Fruit fly (Drosophila melanogaster) whole organism, embryonic: ENCODE measurements around the gene Argk1.

Experiments used
- CG10209 ChIP-seq: fragments of 200-800 bp; sonication (Bioruptor generic); optimal IDR thresholded peaks from 3 replicates; lab custom pipeline; 2017; ENCODE audit warnings: missing biosample characterization, mild to moderate bottlenecking, missing genetic modification characterization, missing genetic modification reagents
- CG10274 ChIP-seq: fragments of 200-800 bp; sonication (Bioruptor generic); optimal IDR thresholded peaks from 3 replicates; lab custom pipeline; 2017; ENCODE audit warnings: missing biosample characterization, mild to moderate bottlenecking, missing genetic modification characterization
- CG12104 ChIP-seq: fragments of 200-800 bp; sonication (Bioruptor generic); optimal IDR thresholded peaks from 3 replicates; lab custom pipeline; 2016; ENCODE audit warnings: missing biosample characterization, missing genetic modification characterization
- CG12769 ChIP-seq: fragments of 200-800 bp; sonication (Bioruptor generic); optimal IDR thresholded peaks from 2 replicates; lab custom pipeline; 2019; ENCODE audit warnings: missing biosample characterization, mild to moderate bottlenecking, missing genetic modification characterization, moderate library complexity
- CG13424 ChIP-seq: fragments of 200-800 bp; sonication (Bioruptor generic); optimal IDR thresholded peaks from 2 replicates; lab custom pipeline; 2019; ENCODE audit warnings: missing biosample characterization, mild to moderate bottlenecking, missing genetic modification characterization, moderate library complexity
- CG2875 ChIP-seq: fragments of 200-800 bp; sonication (Bioruptor generic); optimal IDR thresholded peaks from 2 replicates; lab custom pipeline; 2017; ENCODE audit warnings: missing biosample characterization, mild to moderate bottlenecking, missing genetic modification characterization, missing genetic modification reagents
- CG30403 ChIP-seq: fragments of 200-800 bp; sonication (Bioruptor generic); optimal IDR thresholded peaks from 3 replicates; lab custom pipeline; 2016; ENCODE audit warnings: missing biosample characterization, missing genetic modification characterization
- CG3065 ChIP-seq: fragments of 200-800 bp; sonication (Bioruptor generic); optimal IDR thresholded peaks from 2 replicates; lab custom pipeline; 2016; ENCODE audit warnings: missing biosample characterization, missing genetic modification characterization
- CG42726 ChIP-seq: fragments of 200-800 bp; sonication (Bioruptor generic); IDR thresholded peaks from 2 replicates; pipeline ENCODE4 v1.3.6; 2022; ENCODE audit warnings: missing biosample characterization, missing genetic modification characterization; ENCODE audit not compliant: partially characterized antibody
- CG6254 ChIP-seq: fragments of 200-800 bp; sonication (Bioruptor generic); optimal IDR thresholded peaks from 3 replicates; lab custom pipeline; 2017; ENCODE audit warnings: mild to moderate bottlenecking, missing biosample characterization, missing genetic modification reagents, missing genetic modification characterization
- CG6272 ChIP-seq: fragments of 200-800 bp; sonication (Bioruptor generic); IDR thresholded peaks from 2 replicates; pipeline ENCODE4 v1.3.6; 2022; ENCODE audit warnings: missing biosample characterization, missing genetic modification characterization
- CG6791 ChIP-seq: fragments of 200-800 bp; sonication (Bioruptor generic); IDR thresholded peaks from 3 replicates; pipeline ENCODE4 v1.3.6; 2022; ENCODE audit warnings: missing biosample characterization, missing genetic modification characterization; ENCODE audit not compliant: partially characterized antibody
- CG7839 ChIP-seq: fragments of 200-800 bp; sonication (Bioruptor generic); optimal IDR thresholded peaks from 3 replicates; lab custom pipeline; 2018; ENCODE audit warnings: missing biosample characterization, mild to moderate bottlenecking, missing genetic modification characterization, moderate library complexity
- Chrac-16 ChIP-seq: fragments of 200-800 bp; sonication (Bioruptor generic); optimal IDR thresholded peaks from 3 replicates; lab custom pipeline; 2016; ENCODE audit warnings: missing biosample characterization, missing genetic modification characterization
- D19A ChIP-seq: fragments of 200-800 bp; optimal IDR thresholded peaks from 3 replicates; lab custom pipeline; 2019; ENCODE audit warnings: missing biosample characterization, mild to moderate bottlenecking, missing genetic modification characterization, moderate library complexity
- Fer3 ChIP-seq: fragments of 200-800 bp; sonication (Bioruptor generic); optimal IDR thresholded peaks from 2 replicates; lab custom pipeline; 2018; ENCODE audit warnings: missing biosample characterization, mild to moderate bottlenecking, missing genetic modification characterization, moderate library complexity
- Gsc ChIP-seq: fragments of 200-800 bp; sonication (Bioruptor generic); IDR thresholded peaks from 2 replicates; pipeline ENCODE4 v1.3.6; 2022; ENCODE audit warnings: missing biosample characterization, missing genetic modification characterization
- H2.0 ChIP-seq: fragments of 200-800 bp; sonication (Bioruptor generic); IDR thresholded peaks from 2 replicates; pipeline ENCODE4 v1.3.6; 2022; ENCODE audit warnings: missing biosample characterization, missing genetic modification characterization
- HHEX ChIP-seq: fragments of 200-800 bp; sonication (Bioruptor generic); optimal IDR thresholded peaks from 3 replicates; lab custom pipeline; 2017; ENCODE audit warnings: missing biosample characterization, mild to moderate bottlenecking, missing genetic modification characterization, missing genetic modification reagents
- HLHmδ ChIP-seq: fragments of 200-800 bp; sonication (Bioruptor generic); optimal IDR thresholded peaks from 2 replicates; lab custom pipeline; 2018; ENCODE audit warnings: missing biosample characterization, mild to moderate bottlenecking, missing genetic modification characterization, moderate library complexity
- Hr51 ChIP-seq, 2 experiments: fragments of 200-800 bp; sonication (Bioruptor generic); optimal IDR thresholded peaks; 2 replicates in 1 of 2; 3 replicates in 1 of 2; lab custom pipeline; 2016 to 2018; ENCODE audit warnings: missing biosample characterization in 2 of 2, missing genetic modification characterization in 2 of 2, mild to moderate bottlenecking in 1 of 2, moderate library complexity in 1 of 2
- Jarid2 ChIP-seq: fragments of 200-800 bp; sonication (Bioruptor generic); optimal IDR thresholded peaks from 3 replicates; lab custom pipeline; 2017; ENCODE audit warnings: mild to moderate bottlenecking, missing biosample characterization, missing genetic modification reagents, missing genetic modification characterization
- Kr ChIP-seq: fragments of 200-800 bp; sonication (Bioruptor generic); optimal IDR thresholded peaks from 2 replicates; lab custom pipeline; 2017; ENCODE audit warnings: missing biosample characterization, mild to moderate bottlenecking, missing genetic modification characterization
- Med ChIP-seq: fragments of 200-800 bp; sonication (Bioruptor generic); peaks from one replicate; lab custom pipeline; 2016; ENCODE audit warnings: missing biosample characterization, missing genetic modification characterization, mild to moderate bottlenecking, inconsistent platforms, moderate library complexity
- Mes4 ChIP-seq: fragments of 200-800 bp; sonication (Bioruptor generic); optimal IDR thresholded peaks from 2 replicates; lab custom pipeline; 2016; ENCODE audit warnings: missing biosample characterization, missing genetic modification characterization
- Nf-YB ChIP-seq: fragments of 200-800 bp; sonication (Bioruptor generic); optimal IDR thresholded peaks from 3 replicates; lab custom pipeline; 2019; ENCODE audit warnings: missing biosample characterization, mild to moderate bottlenecking, missing genetic modification characterization, moderate library complexity
- Nf-YC ChIP-seq: fragments of 200-800 bp; optimal IDR thresholded peaks from 3 replicates; lab custom pipeline; 2019; ENCODE audit warnings: missing biosample characterization, mild to moderate bottlenecking, missing genetic modification characterization, moderate library complexity
- Optix ChIP-seq: fragments of 200-800 bp; sonication (Bioruptor generic); IDR thresholded peaks from 3 replicates; pipeline ENCODE4 v1.3.6; 2022; ENCODE audit warnings: missing biosample characterization, missing genetic modification characterization
- Usf ChIP-seq: fragments of 200-800 bp; sonication (Bioruptor generic); optimal IDR thresholded peaks from 2 replicates; lab custom pipeline; 2017; ENCODE audit warnings: missing genotype, missing biosample characterization, missing genetic modification characterization
- Xrp1 ChIP-seq: fragments of 200-800 bp; sonication (Bioruptor generic); IDR thresholded peaks from 2 replicates; pipeline ENCODE4 v1.3.6; 2022; ENCODE audit warnings: missing biosample characterization, missing genetic modification characterization
- al ChIP-seq: fragments of 200-800 bp; sonication (Bioruptor generic); IDR thresholded peaks from 2 replicates; pipeline ENCODE4 v1.3.6; 2022; ENCODE audit warnings: missing biosample characterization, missing genetic modification characterization
- ara ChIP-seq: fragments of 200-800 bp; sonication (Bioruptor generic); IDR thresholded peaks from 2 replicates; pipeline ENCODE4 v1.3.6; 2022; ENCODE audit warnings: missing biosample characterization, missing genetic modification characterization
- ci ChIP-seq: fragments of 200-800 bp; sonication (Bioruptor generic); IDR thresholded peaks from 3 replicates; pipeline ENCODE4 v1.3.6; 2022; ENCODE audit warnings: missing biosample characterization, missing genetic modification characterization
- croc ChIP-seq: fragments of 200-800 bp; sonication (Bioruptor generic); conservative IDR thresholded peaks from 3 replicates; pipeline ENCODE4 v1.3.6; 2022; ENCODE audit warnings: missing biosample characterization, missing genetic modification characterization
- crol ChIP-seq: fragments of 200-800 bp; sonication (Bioruptor generic); IDR thresholded peaks from 2 replicates; pipeline ENCODE4 v1.3.6; 2022; ENCODE audit warnings: missing biosample characterization, missing genetic modification characterization
- dmrt11E ChIP-seq: fragments of 200-800 bp; sonication (Bioruptor generic); optimal IDR thresholded peaks from 3 replicates; lab custom pipeline; 2018; ENCODE audit warnings: missing biosample characterization, mild to moderate bottlenecking, missing genetic modification characterization, moderate library complexity
- ems ChIP-seq: fragments of 200-800 bp; sonication (Bioruptor generic); optimal IDR thresholded peaks from 3 replicates; lab custom pipeline; 2016; ENCODE audit warnings: missing biosample characterization, missing genetic modification characterization
- en ChIP-seq: fragments of 200-800 bp; sonication (Bioruptor generic); optimal IDR thresholded peaks from 2 replicates; lab custom pipeline; 2016; ENCODE audit warnings: missing biosample characterization, missing genetic modification characterization
- gce ChIP-seq: fragments of 200-800 bp; sonication (Bioruptor generic); IDR thresholded peaks from 3 replicates; pipeline ENCODE4 v1.3.6; 2022; ENCODE audit warnings: missing biosample characterization, missing genetic modification characterization
- lola ChIP-seq, 3 experiments: fragments of >200 bp in 2 of 3; fragments of 200-800 bp in 1 of 3; sonication (Bioruptor generic) in 1 of 3; optimal IDR thresholded peaks; 2 replicates each; lab custom pipeline; 2017 to 2019; ENCODE audit warnings: missing biosample characterization in 3 of 3, missing genetic modification characterization in 3 of 3, mild to moderate bottlenecking in 1 of 3, moderate library complexity in 1 of 3
- nmo ChIP-seq: fragments of 200-800 bp; sonication (Bioruptor generic); optimal IDR thresholded peaks from 2 replicates; lab custom pipeline; 2018; ENCODE audit warnings: missing biosample characterization, mild to moderate bottlenecking, missing genetic modification characterization, moderate library complexity
- pfk ChIP-seq: fragments of 200-800 bp; sonication (Bioruptor generic); optimal IDR thresholded peaks from 2 replicates; lab custom pipeline; 2018; ENCODE audit warnings: missing biosample characterization, mild to moderate bottlenecking, missing genetic modification characterization, moderate library complexity
- pho ChIP-seq: fragments of 200-800 bp; sonication (Bioruptor generic); optimal IDR thresholded peaks from 2 replicates; lab custom pipeline; 2016; ENCODE audit warnings: missing biosample characterization, missing genetic modification characterization
- phol ChIP-seq: fragments of 200-800 bp; sonication (Bioruptor generic); optimal IDR thresholded peaks from 3 replicates; lab custom pipeline; 2018; ENCODE audit warnings: missing biosample characterization, mild to moderate bottlenecking, missing genetic modification characterization, moderate library complexity
- row ChIP-seq: fragments of 200-800 bp; sonication (Bioruptor generic); IDR thresholded peaks from 3 replicates; pipeline ENCODE4 v1.3.6; 2022; ENCODE audit warnings: missing biosample characterization, missing genetic modification characterization
- seq ChIP-seq: fragments of 200-800 bp; sonication (Bioruptor generic); IDR thresholded peaks from 2 replicates; pipeline ENCODE4 v1.3.6; 2022; ENCODE audit warnings: missing biosample characterization, missing genetic modification characterization
- shn ChIP-seq: fragments of 200-800 bp; sonication (Bioruptor generic); optimal IDR thresholded peaks from 3 replicates; lab custom pipeline; 2016; ENCODE audit warnings: missing biosample characterization, missing genetic modification characterization
- sima ChIP-seq: fragments of 200-800 bp; sonication (Bioruptor generic); optimal IDR thresholded peaks from 2 replicates; lab custom pipeline; 2016; ENCODE audit warnings: missing biosample characterization, missing genetic modification characterization
- toy ChIP-seq: fragments of 200-800 bp; sonication (Bioruptor generic); IDR thresholded peaks from 2 replicates; pipeline ENCODE4 v1.3.6; 2022; ENCODE audit warnings: missing biosample characterization, missing genetic modification characterization
- trh ChIP-seq: fragments of 200-800 bp; sonication (Bioruptor generic); optimal IDR thresholded peaks from 2 replicates; lab custom pipeline; 2016; ENCODE audit warnings: missing biosample characterization, missing genetic modification characterization

Gene Argk1

dm6 chr3L:9024741-9025140, 41.1 kb downstream of the Argk1 start:
- peak; percentile 57 for TF ChIP-seq Nf-YB (GFP tag; lab: Kevin White, UChicago)
- no peak for TF ChIP-seq sima (GFP tag; lab: Kevin White, UChicago)
- no peak for TF ChIP-seq lola (GFP tag; optimal IDR thresholded peaks at IDR 0.05; lab: Kevin White, UChicago)
- no peak for TF ChIP-seq CG10274 (GFP tag; lab: Kevin White, UChicago)
- no peak for TF ChIP-seq Chrac-16 (GFP tag; lab: Kevin White, UChicago)
- peak; percentile 33 for TF ChIP-seq Med (GFP tag; lab: Kevin White, UChicago)
- TF ChIP-seq Optix (GFP tag; lab: Robert Waterston, UW): 0 out of 3 replicates have a peak, but pooled peaks have one; percentile 7
- TF ChIP-seq Jarid2 (GFP tag; lab: Kevin White, UChicago): peak; percentile 4
- TF ChIP-seq ems (GFP tag; lab: Kevin White, UChicago): no peak
- peak; percentile 2 for TF ChIP-seq CG3065
- TF ChIP-seq CG7839: no peak
- TF ChIP-seq shn: no peak
- no peak for TF ChIP-seq toy (GFP tag; lab: Robert Waterston, UW)
- TF ChIP-seq ci (GFP tag; lab: Robert Waterston, UW): 0 out of 3 replicates have a peak, but pooled peaks have one; percentile 37
- TF ChIP-seq Kr (GFP tag; lab: Kevin White, UChicago): no peak
- no peak for TF ChIP-seq HLHmδ (GFP tag; lab: Kevin White, UChicago)
- TF ChIP-seq Nf-YC: peak; percentile 58
- peak; percentile 30 for TF ChIP-seq HHEX (GFP tag; lab: Kevin White, UChicago)
- peak; percentile 34 for TF ChIP-seq phol (tag; lab: Kevin White, UChicago)
- TF ChIP-seq, all 482 proteins: peak for 9

dm6 chr3L:9023627-9024026, 42.2 kb downstream of the Argk1 start:
- TF ChIP-seq ara: peak; percentile 87
- peak; percentile 51 for TF ChIP-seq CG30403 (GFP tag; lab: Kevin White, UChicago)
- TF ChIP-seq CG6254: peak; percentile 61
- TF ChIP-seq Mes4 (GFP tag; lab: Kevin White, UChicago): peak; percentile 51
- TF ChIP-seq CG2875: peak; percentile 46
- peak; percentile 10 for TF ChIP-seq pho
- TF ChIP-seq trh (GFP tag; lab: Kevin White, UChicago): peak; percentile 9
- TF ChIP-seq seq (GFP tag; lab: Robert Waterston, UW): no peak
- TF ChIP-seq Hr51 (GFP tag; optimal IDR thresholded peaks at IDR 0.05; lab: Kevin White, UChicago): peak; percentile 18 to 65
- peak; percentile 91 for TF ChIP-seq dmrt11E (tag; lab: Kevin White, UChicago)
- peak; percentile 49 for TF ChIP-seq H2.0 (GFP tag; lab: Robert Waterston, UW)
- TF ChIP-seq gce (GFP tag; lab: Robert Waterston, UW): no peak
- 0 out of 2 replicates have a peak, but pooled peaks have one; percentile 20 for TF ChIP-seq al (GFP tag; lab: Robert Waterston, UW)
- no peak for TF ChIP-seq pfk (GFP tag; lab: Kevin White, UChicago)
- TF ChIP-seq CG42726 (GFP tag; lab: Robert Waterston, UW): no peak
- TF ChIP-seq row (GFP tag; lab: Robert Waterston, UW): peak; percentile 75
- peak; percentile 60 for TF ChIP-seq Usf (GFP tag; lab: Kevin White, UChicago)
- TF ChIP-seq en: no peak
- TF ChIP-seq CG13424: peak; percentile 55
- TF ChIP-seq Jarid2 (GFP tag; lab: Kevin White, UChicago): no peak
- no peak for TF ChIP-seq CG6791 (GFP tag; lab: Robert Waterston, UW)
- TF ChIP-seq crol (GFP tag; lab: Robert Waterston, UW): no peak
- no peak for TF ChIP-seq CG6272
- TF ChIP-seq Gsc (GFP tag; lab: Robert Waterston, UW): peak; percentile 19; the same call in 1 of the 2 replicates
- TF ChIP-seq Fer3 (tag; lab: Kevin White, UChicago): peak; percentile 15
- TF ChIP-seq Xrp1: peak; percentile 85
- TF ChIP-seq D19A (tag; lab: Kevin White, UChicago): peak; percentile 70
- peak; percentile 83 for TF ChIP-seq nmo (GFP tag; lab: Kevin White, UChicago)
- TF ChIP-seq CG12104 (GFP tag; lab: Kevin White, UChicago): peak; percentile 35
- TF ChIP-seq CG12769: peak; percentile 34
- TF ChIP-seq CG10209 (GFP tag; lab: Kevin White, UChicago): peak; percentile 75
- TF ChIP-seq croc (GFP tag; lab: Robert Waterston, UW): peak; percentile 69
